Worm (Caenorhabditis elegans) whole organism, midembryonic: ENCODE measurements around the gene dbl-1.

Experiments used
- T22C8.4 ChIP-seq: fragments of 200-800 bp; sonication (Bioruptor generic); IDR thresholded peaks from 2 replicates; pipeline ENCODE4 v1.3.6; 2022; ENCODE audit warnings: missing genetic modification characterization, missing compliant biosample characterization
- klf-2 ChIP-seq: fragments of 200-800 bp; sonication (Bioruptor generic); conservative IDR thresholded peaks from 2 replicates; pipeline ENCODE4 v1.3.6; 2022; ENCODE audit warnings: missing genetic modification reagents, missing genetic modification characterization, missing compliant biosample characterization
- med-1 ChIP-seq: sonication (generic microtip); optimal IDR thresholded peaks from 2 replicates; lab custom pipeline; 2017; ENCODE audit warnings: missing genetic modification characterization, mild to moderate bottlenecking, missing compliant biosample characterization, antibody characterized with exemption, missing genetic modification reagents; ENCODE audit not compliant: insufficient read depth
- ref-1 ChIP-seq: fragments of 200-800 bp; sonication (Bioruptor generic); conservative IDR thresholded peaks from 2 replicates; pipeline ENCODE4 v1.3.6; 2022; ENCODE audit warnings: missing genetic modification reagents, missing genetic modification characterization, missing compliant biosample characterization
- tab-1 ChIP-seq: fragments of 200-800 bp; sonication (Bioruptor generic); IDR thresholded peaks from 2 replicates; pipeline ENCODE4 v1.3.6; 2022; ENCODE audit warnings: missing genetic modification characterization, missing compliant biosample characterization

DNA sequence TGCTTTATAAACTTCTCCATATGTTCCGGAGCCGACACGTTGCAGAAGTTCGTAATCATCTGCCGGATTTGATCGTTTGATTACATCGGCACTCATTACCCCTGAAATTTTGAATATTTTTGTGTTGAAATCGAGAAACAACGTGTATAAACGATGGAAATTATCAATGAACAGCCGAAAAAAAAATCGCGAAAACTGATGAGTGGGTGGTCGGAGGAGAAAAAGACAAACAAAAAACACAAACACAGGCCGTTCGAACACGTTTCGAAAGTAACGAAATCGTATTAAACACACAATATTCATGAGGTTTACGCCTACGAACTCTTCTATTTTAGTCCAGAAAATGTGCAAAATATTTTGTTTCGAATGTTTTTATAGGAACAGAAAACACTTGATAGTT, 34.6 kb downstream of the dbl-1 start, which contains the start of gene gck-2:
- TF ChIP-seq T22C8.4 (GFP tag; lab: Robert Waterston, UW) (no peak), med-1 (GFP tag; lab: Kevin White, UChicago) (no peak), tab-1 (GFP tag; lab: Robert Waterston, UW) (no peak), ref-1 (GFP tag; lab: Robert Waterston, UW) (no peak), klf-2 (GFP tag; lab: Robert Waterston, UW) (no peak)
